Worm (Caenorhabditis elegans) whole organism, midembryonic: Measurements from ENCODE around the gene R11D1.12.

Source experiments
- T22C8.4 ChIP-seq: fragments of 200-800 bp; sonication (Bioruptor generic); IDR thresholded peaks from 2 replicates; pipeline ENCODE4 v1.3.6; 2022; ENCODE audit warnings: missing genetic modification characterization, missing compliant biosample characterization
- cog-1 ChIP-seq: sonication (generic microtip); optimal IDR thresholded peaks from 2 replicates; lab custom pipeline; 2016; ENCODE audit warnings: missing genetic modification characterization, missing compliant biosample characterization
- ref-1 ChIP-seq: fragments of 200-800 bp; sonication (Bioruptor generic); conservative IDR thresholded peaks from 2 replicates; pipeline ENCODE4 v1.3.6; 2022; ENCODE audit warnings: missing genetic modification reagents, missing genetic modification characterization, missing compliant biosample characterization

DNA sequence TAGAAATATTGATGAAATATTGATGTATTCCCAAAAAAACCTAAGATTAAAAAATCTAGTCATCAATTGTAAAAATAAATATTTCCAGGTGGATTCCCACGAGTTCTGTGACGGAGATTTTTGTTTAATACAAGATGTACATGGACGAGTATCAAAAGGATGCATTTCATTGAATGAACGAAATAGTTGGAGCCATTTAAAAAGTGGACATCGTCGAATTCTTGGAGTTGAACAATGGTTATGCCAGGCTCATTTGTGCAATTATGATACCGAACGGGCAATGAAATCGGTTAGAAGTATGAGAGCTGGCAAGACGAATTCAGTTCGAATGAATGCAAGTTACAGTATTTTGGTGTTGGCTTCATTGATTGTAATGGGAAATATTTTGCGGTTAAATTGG is 23.8 kb upstream of the R11D1.12 start:
- TF ChIP-seq T22C8.4 (GFP tag; lab: Robert Waterston, UW): no peak
- TF ChIP-seq cog-1 (tag; lab: Kevin White, UChicago): no peak
- TF ChIP-seq ref-1 (GFP tag; lab: Robert Waterston, UW): no peak
